Fruit fly (Drosophila melanogaster): ENCODE measurements around the gene CG6793.
A peak's percentile ranks its signal among the peaks of the same experiment; 100 is the strongest.

CG6793 gene

DNA sequence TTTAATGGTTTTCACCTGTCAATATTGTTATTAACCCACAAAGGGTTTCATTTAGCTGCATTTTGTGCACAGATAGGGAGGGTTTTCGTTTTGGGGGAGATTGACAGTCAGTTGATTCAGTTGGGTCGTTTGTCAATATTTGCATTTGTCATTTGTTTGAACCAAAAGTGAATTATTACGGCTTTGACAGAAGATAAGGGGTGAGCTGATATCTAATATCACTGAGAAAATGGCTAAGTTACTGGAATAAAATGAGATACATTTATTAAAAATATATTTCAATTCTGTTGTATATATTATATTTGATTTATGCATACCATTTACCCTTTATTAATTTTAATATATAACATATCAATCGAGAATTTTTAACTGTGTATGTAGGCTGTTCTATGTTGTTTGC is 41.7 kb downstream of the CG6793 start (continued):
- TF ChIP-seq Fer3 (tag; optimal IDR thresholded peaks at IDR 0.05) (peak; percentile 36), CG18262 (tag; optimal IDR thresholded peaks at IDR 0.05) (peak; percentile 69), Nf-YC (tag; optimal IDR thresholded peaks at IDR 0.05) (no peak), Max (GFP tag; optimal IDR thresholded peaks at IDR 0.05) (no peak), CG13624 (GFP tag; optimal IDR thresholded peaks at IDR 0.05) (no peak), CkIIα-i1 (GFP tag; IDR thresholded peaks at IDR 0.05) (no peak), pnt (GFP tag; optimal IDR thresholded peaks at IDR 0.05) (no peak), ac (GFP tag; optimal IDR thresholded peaks at IDR 0.05) (peak; percentile 87), Camta (GFP tag; optimal IDR thresholded peaks at IDR 0.05) (no peak), lov (optimal IDR thresholded peaks at IDR 0.05) (no peak), lov (GFP tag; IDR thresholded peaks at IDR 0.05) (0 out of 3 replicates have a peak, but pooled peaks have one; percentile 41), lbe (GFP tag; optimal IDR thresholded peaks at IDR 0.05) (no peak), kah (GFP tag; optimal IDR thresholded peaks at IDR 0.05) (peak; percentile 64), CG17568 (GFP tag; optimal IDR thresholded peaks at IDR 0.05) (peak; percentile 83), hkb (optimal IDR thresholded peaks at IDR 0.05) (no peak), hkb (GFP tag; IDR thresholded peaks at IDR 0.05) (peak; percentile 64), CG11723 (GFP tag; optimal IDR thresholded peaks at IDR 0.05) (peak; percentile 63), cwo (GFP tag; optimal IDR thresholded peaks at IDR 0.05) (peak; percentile 13), CG2116 (GFP tag; optimal IDR thresholded peaks at IDR 0.05) (peak; percentile 28), esg (GFP tag; conservative IDR thresholded peaks at IDR 0.05) (no peak), NfI (GFP tag; optimal IDR thresholded peaks at IDR 0.05) (peak; percentile 4), bsh (GFP tag; optimal IDR thresholded peaks at IDR 0.05) (peak in 1 of 2 experiments; percentile 65), zf30C (GFP tag; optimal IDR thresholded peaks at IDR 0.05) (no peak), CG1603 (tag; optimal IDR thresholded peaks at IDR 0.05) (peak; percentile 56), chm (GFP tag; IDR thresholded peaks at IDR 0.05) (peak; percentile 66; the same call in 1 of the 2 replicates), luna (GFP tag; optimal IDR thresholded peaks at IDR 0.05) (no peak), CG3065 (GFP tag; optimal IDR thresholded peaks at IDR 0.05) (peak; percentile 7), CG8359 (GFP tag; optimal IDR thresholded peaks at IDR 0.05; ENCODE audit: borderline replicate concordance) (peak; percentile 50), CG31365 (tag; optimal IDR thresholded peaks at IDR 0.05) (peak; percentile 49), CG10209 (GFP tag; optimal IDR thresholded peaks at IDR 0.05) (peak; percentile 69), CG16779 (GFP tag; IDR thresholded peaks at IDR 0.05) (no peak), slbo (GFP tag; IDR thresholded peaks at IDR 0.05) (no peak), CG8765 (GFP tag; IDR thresholded peaks at IDR 0.05) (no peak), HHEX (GFP tag; optimal IDR thresholded peaks at IDR 0.05) (peak; percentile 59), CoRest (tag; optimal IDR thresholded peaks at IDR 0.05) (peak; percentile 45), exex (tag; optimal IDR thresholded peaks at IDR 0.05) (no peak), dmrt99B (tag; optimal IDR thresholded peaks at IDR 0.05) (peak; percentile 54), CG4820 (GFP tag; optimal IDR thresholded peaks at IDR 0.05) (peak; percentile 40), sens (GFP tag) (peak; percentile 81), corto (GFP tag; optimal IDR thresholded peaks at IDR 0.05) (no peak), Hmr (GFP tag; optimal IDR thresholded peaks at IDR 0.05) (peak; percentile 35), NC2β (GFP tag; optimal IDR thresholded peaks at IDR 0.05) (peak; percentile 35), stc (GFP tag; IDR thresholded peaks at IDR 0.05) (peak; percentile 28; the same call in 1 of the 2 replicates), sob (GFP tag; IDR thresholded peaks at IDR 0.05) (no peak), Fer1 (GFP tag; optimal IDR thresholded peaks at IDR 0.05) (peak; percentile 50), sna (GFP tag; IDR thresholded peaks at IDR 0.05; ENCODE audit: partially characterized antibody) (no peak), cato (GFP tag; optimal IDR thresholded peaks at IDR 0.05; ENCODE audit: borderline replicate concordance) (no peak), Bgb (GFP tag; IDR thresholded peaks at IDR 0.05; ENCODE audit: partially characterized antibody) (no peak), CG6765 (GFP tag; optimal IDR thresholded peaks at IDR 0.05) (peak; percentile 43), toy (GFP tag; IDR thresholded peaks at IDR 0.05) (no peak), CG33557 (GFP tag; optimal IDR thresholded peaks at IDR 0.05) (peak; percentile 88)
